Fruit fly (Drosophila melanogaster) whole organism, embryonic: ENCODE data around the gene CG33110.

Experiments
- Antp ChIP-seq: fragments of 200-800 bp; sonication (Bioruptor generic); optimal IDR thresholded peaks from 3 replicates; lab custom pipeline; 2016; ENCODE audit warnings: missing biosample characterization, missing genetic modification characterization
- Bgb ChIP-seq: fragments of 200-800 bp; sonication (Bioruptor generic); IDR thresholded peaks from 2 replicates; pipeline ENCODE4 v1.3.6; 2022; ENCODE audit warnings: missing biosample characterization, missing genetic modification characterization; ENCODE audit not compliant: partially characterized antibody
- Blimp-1 ChIP-seq: fragments of 200-800 bp; sonication (Bioruptor generic); optimal IDR thresholded peaks from 3 replicates; lab custom pipeline; 2018; ENCODE audit warnings: missing biosample characterization, missing genetic modification characterization, mild to moderate bottlenecking, moderate library complexity, missing genetic modification reagents
- CG10321 ChIP-seq: fragments of 200-800 bp; sonication (Bioruptor generic); IDR thresholded peaks from 2 replicates; pipeline ENCODE4 v1.3.6; 2022; ENCODE audit warnings: missing biosample characterization, missing genetic modification characterization
- CG10366 ChIP-seq: fragments of 200-800 bp; sonication (Bioruptor generic); IDR thresholded peaks from 2 replicates; pipeline ENCODE4 v1.3.6; 2022; ENCODE audit warnings: missing biosample characterization, missing genetic modification characterization
- CG11504 ChIP-seq: fragments of 200-800 bp; sonication (Bioruptor generic); optimal IDR thresholded peaks from 3 replicates; lab custom pipeline; 2019; ENCODE audit warnings: missing biosample characterization, mild to moderate bottlenecking, missing genetic modification characterization, moderate library complexity
- CG11560 ChIP-seq: fragments of 200-800 bp; sonication (Bioruptor generic); IDR thresholded peaks from 3 replicates; pipeline ENCODE4 v1.3.6; 2022; ENCODE audit warnings: missing biosample characterization, missing genetic modification characterization
- CG14441 ChIP-seq: fragments of 200-800 bp; sonication (Bioruptor generic); IDR thresholded peaks from 2 replicates; pipeline ENCODE4 v1.3.6; 2022; ENCODE audit warnings: missing biosample characterization, missing genetic modification characterization
- CG17359 ChIP-seq: fragments of 200-800 bp; sonication (Bioruptor generic); optimal IDR thresholded peaks from 3 replicates; lab custom pipeline; 2018; ENCODE audit warnings: missing biosample characterization, mild to moderate bottlenecking, missing genetic modification characterization, moderate library complexity
- CG17802 ChIP-seq: fragments of 200-800 bp; sonication (Bioruptor generic); optimal IDR thresholded peaks from 2 replicates; lab custom pipeline; 2018; ENCODE audit warnings: missing biosample characterization, mild to moderate bottlenecking, missing genetic modification characterization, moderate library complexity
- CG18599 ChIP-seq: fragments of 200-800 bp; sonication (Bioruptor generic); optimal IDR thresholded peaks from 3 replicates; lab custom pipeline; 2017; ENCODE audit warnings: missing biosample characterization, missing genetic modification characterization, mild to moderate bottlenecking, moderate library complexity, missing genetic modification reagents
- CG18764 ChIP-seq: fragments of 200-800 bp; sonication (Bioruptor generic); optimal IDR thresholded peaks from 3 replicates; lab custom pipeline; 2016; ENCODE audit warnings: missing biosample characterization, missing genetic modification characterization
- CG2678 ChIP-seq: fragments of 200-800 bp; sonication (Bioruptor generic); optimal IDR thresholded peaks from 3 replicates; lab custom pipeline; 2019; ENCODE audit warnings: missing biosample characterization, mild to moderate bottlenecking, missing genetic modification characterization, moderate library complexity
- CG2712 ChIP-seq: fragments of 200-800 bp; optimal IDR thresholded peaks from 3 replicates; lab custom pipeline; 2019; ENCODE audit warnings: missing biosample characterization, mild to moderate bottlenecking, missing genetic modification characterization, moderate library complexity
- CG30020 ChIP-seq: fragments of 200-800 bp; optimal IDR thresholded peaks from 2 replicates; lab custom pipeline; 2019; ENCODE audit warnings: missing biosample characterization, mild to moderate bottlenecking, missing genetic modification characterization, moderate library complexity
- CG32532 ChIP-seq: fragments of 200-800 bp; sonication (Bioruptor generic); IDR thresholded peaks from 2 replicates; pipeline ENCODE4 v1.3.6; 2022; ENCODE audit warnings: missing biosample characterization, missing genetic modification characterization
- CG32772 ChIP-seq: fragments of 200-800 bp; sonication (Bioruptor generic); IDR thresholded peaks from 2 replicates; pipeline ENCODE4 v1.3.6; 2022; ENCODE audit warnings: missing biosample characterization, missing genetic modification characterization
- CG3281 ChIP-seq: fragments of 200-800 bp; sonication (Bioruptor generic); optimal IDR thresholded peaks from 3 replicates; lab custom pipeline; 2017; ENCODE audit warnings: missing biosample characterization, mild to moderate bottlenecking, missing genetic modification characterization
- CG33213 ChIP-seq: fragments of 200-800 bp; sonication (Bioruptor generic); optimal IDR thresholded peaks from 3 replicates; lab custom pipeline; 2016; ENCODE audit warnings: missing biosample characterization, missing genetic modification characterization
- CG4730 ChIP-seq: fragments of 200-800 bp; sonication (Bioruptor generic); IDR thresholded peaks from 2 replicates; pipeline ENCODE4 v1.3.6; 2022; ENCODE audit warnings: missing biosample characterization, missing genetic modification characterization
- CG9727 ChIP-seq: fragments of 200-800 bp; sonication (Bioruptor generic); optimal IDR thresholded peaks from 3 replicates; lab custom pipeline; 2017; ENCODE audit warnings: missing biosample characterization, mild to moderate bottlenecking, missing genetic modification characterization
- Dek ChIP-seq: fragments of 200-800 bp; sonication (Bioruptor generic); optimal IDR thresholded peaks from 3 replicates; lab custom pipeline; 2019; ENCODE audit warnings: missing biosample characterization, mild to moderate bottlenecking, missing genetic modification characterization, moderate library complexity
- Dip3 ChIP-seq: fragments of 200-800 bp; sonication (Bioruptor generic); optimal IDR thresholded peaks from 3 replicates; lab custom pipeline; 2016; ENCODE audit warnings: missing biosample characterization, missing genetic modification characterization
- Ets65A ChIP-seq: fragments of 200-800 bp; sonication (Bioruptor generic); peaks from one replicate; lab custom pipeline; 2016; ENCODE audit warnings: missing biosample characterization, missing genetic modification characterization
- GATAe ChIP-seq: fragments of 200-800 bp; sonication (Bioruptor generic); conservative IDR thresholded peaks from 2 replicates; pipeline ENCODE4 v1.3.6; 2022; ENCODE audit warnings: missing biosample characterization, missing genetic modification characterization
- Hand ChIP-seq: fragments of 200-800 bp; sonication (Bioruptor generic); optimal IDR thresholded peaks from 2 replicates; lab custom pipeline; 2017; ENCODE audit warnings: mild to moderate bottlenecking, missing biosample characterization, missing genetic modification reagents, missing genetic modification characterization
- Hr51 ChIP-seq, 2 experiments: fragments of 200-800 bp; sonication (Bioruptor generic); optimal IDR thresholded peaks; 2 replicates in 1 of 2; 3 replicates in 1 of 2; lab custom pipeline; 2016 to 2018; ENCODE audit warnings: missing biosample characterization in 2 of 2, missing genetic modification characterization in 2 of 2, mild to moderate bottlenecking in 1 of 2, moderate library complexity in 1 of 2
- Myb ChIP-seq: fragments of 200-800 bp; sonication (Bioruptor generic); optimal IDR thresholded peaks from 2 replicates; lab custom pipeline; 2016; ENCODE audit warnings: missing biosample characterization, missing genetic modification characterization
- NC2β ChIP-seq: fragments of 200-800 bp; sonication (Bioruptor generic); optimal IDR thresholded peaks from 2 replicates; lab custom pipeline; 2016; ENCODE audit warnings: missing biosample characterization, missing genetic modification characterization
- NK7.1 ChIP-seq: fragments of 200-800 bp; sonication (Bioruptor generic); optimal IDR thresholded peaks from 3 replicates; lab custom pipeline; 2016; ENCODE audit warnings: missing biosample characterization, missing genetic modification characterization
- Oli ChIP-seq: fragments of 200-800 bp; sonication (Bioruptor generic); optimal IDR thresholded peaks from 2 replicates; lab custom pipeline; 2018; ENCODE audit warnings: missing biosample characterization, mild to moderate bottlenecking, missing genetic modification characterization, moderate library complexity
- Sox102F ChIP-seq: fragments of 200-800 bp; sonication (Bioruptor generic); optimal IDR thresholded peaks from 2 replicates; lab custom pipeline; 2018; ENCODE audit warnings: missing biosample characterization, mild to moderate bottlenecking, missing genetic modification characterization, moderate library complexity
- amos ChIP-seq: fragments of 200-800 bp; sonication (Bioruptor generic); IDR thresholded peaks from 2 replicates; pipeline ENCODE4 v1.3.6; 2022; ENCODE audit warnings: missing biosample characterization, missing genetic modification characterization; ENCODE audit not compliant: partially characterized antibody
- cato ChIP-seq: fragments of 200-800 bp; sonication (Bioruptor generic); optimal IDR thresholded peaks from 2 replicates; lab custom pipeline; 2016; ENCODE audit warnings: missing biosample characterization, missing genetic modification characterization, borderline replicate concordance
- crc ChIP-seq: fragments of 200-800 bp; sonication (Bioruptor generic); optimal IDR thresholded peaks from 2 replicates; lab custom pipeline; 2016; ENCODE audit warnings: missing biosample characterization, missing genetic modification characterization
- croc ChIP-seq: fragments of 200-800 bp; sonication (Bioruptor generic); conservative IDR thresholded peaks from 3 replicates; pipeline ENCODE4 v1.3.6; 2022; ENCODE audit warnings: missing biosample characterization, missing genetic modification characterization
- fd64A ChIP-seq: fragments of 200-800 bp; sonication (Bioruptor generic); optimal IDR thresholded peaks from 3 replicates; lab custom pipeline; 2018; ENCODE audit warnings: missing biosample characterization, mild to moderate bottlenecking, missing genetic modification characterization
- odd ChIP-seq: fragments of 200-800 bp; sonication (Bioruptor generic); optimal IDR thresholded peaks from 2 replicates; lab custom pipeline; 2017; ENCODE audit warnings: missing biosample characterization, mild to moderate bottlenecking, missing genetic modification characterization
- org-1 ChIP-seq: fragments of 200-800 bp; sonication (Bioruptor generic); optimal IDR thresholded peaks from 2 replicates; lab custom pipeline; 2017; ENCODE audit warnings: missing biosample characterization, missing genetic modification characterization
- pum ChIP-seq: fragments of 200-800 bp; sonication (Bioruptor generic); optimal IDR thresholded peaks from 2 replicates; lab custom pipeline; 2016; ENCODE audit warnings: missing biosample characterization, missing genetic modification characterization
- row ChIP-seq: fragments of 200-800 bp; sonication (Bioruptor generic); IDR thresholded peaks from 3 replicates; pipeline ENCODE4 v1.3.6; 2022; ENCODE audit warnings: missing biosample characterization, missing genetic modification characterization
- sens ChIP-seq: fragments of 200-800 bp; sonication (Bioruptor generic); peaks from one replicate; lab custom pipeline; 2016; ENCODE audit warnings: missing biosample characterization, missing genetic modification characterization
- sim ChIP-seq: fragments of 200-800 bp; sonication (Bioruptor generic); IDR thresholded peaks from 2 replicates; pipeline ENCODE4 v1.3.6; 2022; ENCODE audit warnings: missing biosample characterization, missing genetic modification characterization
- sima ChIP-seq: fragments of 200-800 bp; sonication (Bioruptor generic); optimal IDR thresholded peaks from 2 replicates; lab custom pipeline; 2016; ENCODE audit warnings: missing biosample characterization, missing genetic modification characterization
- slbo ChIP-seq: fragments of 200-800 bp; sonication (Bioruptor generic); IDR thresholded peaks from 2 replicates; pipeline ENCODE4 v1.3.6; 2022; ENCODE audit warnings: missing biosample characterization, missing genetic modification characterization
- slp2 ChIP-seq: fragments of 200-800 bp; sonication (Bioruptor generic); optimal IDR thresholded peaks from 2 replicates; lab custom pipeline; 2016; ENCODE audit warnings: missing biosample characterization, missing genetic modification characterization
- sob ChIP-seq: fragments of 200-800 bp; sonication (Bioruptor generic); IDR thresholded peaks from 2 replicates; pipeline ENCODE4 v1.3.6; 2022; ENCODE audit warnings: missing biosample characterization, missing genetic modification characterization

The CG33110 gene

DNA sequence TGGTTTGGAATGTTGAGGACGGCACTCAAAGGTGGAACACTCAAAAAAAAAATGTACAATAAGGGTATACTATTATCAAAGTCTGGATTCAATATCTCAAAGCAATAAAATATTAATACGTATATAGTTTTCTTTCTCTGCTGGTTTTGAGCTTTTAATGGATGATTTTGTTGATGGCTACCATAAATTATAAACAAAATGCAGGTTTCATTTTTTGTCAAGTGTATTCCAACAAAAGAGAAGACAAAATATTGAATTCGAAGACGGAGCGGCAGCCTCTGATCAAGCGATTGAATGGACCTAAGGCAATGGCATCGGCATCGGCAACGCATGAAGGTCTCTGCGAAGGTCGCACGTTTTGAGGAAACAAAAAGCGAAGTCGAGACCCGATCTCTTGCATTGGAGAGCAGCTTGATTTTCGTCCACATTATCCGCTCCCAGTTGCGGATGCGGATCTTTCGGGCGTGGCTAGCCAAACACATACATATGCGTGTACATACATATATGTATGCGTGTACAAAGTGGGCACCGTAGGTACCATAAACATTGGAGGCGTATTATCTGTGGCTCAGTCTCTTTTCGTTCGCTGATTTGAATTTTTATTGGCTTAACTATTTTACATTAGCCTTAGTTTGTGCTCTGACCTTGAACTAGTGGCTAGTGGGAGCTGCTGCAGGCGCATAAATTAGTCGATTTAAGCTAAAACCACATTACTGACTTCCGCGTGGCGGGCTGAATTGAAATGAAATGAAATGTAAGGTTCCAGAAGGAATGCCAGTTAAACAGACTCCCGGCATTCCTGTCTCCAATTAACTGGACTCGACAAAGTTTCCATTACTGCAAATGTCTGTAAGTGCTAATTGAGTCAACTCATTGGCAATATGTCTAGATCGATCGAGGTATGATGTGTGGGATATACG, 33.2 kb upstream of the CG33110 start (continued):
- TF ChIP-seq CG17802 (tag; lab: Kevin White, UChicago): no peak
- no peak for TF ChIP-seq Bgb (GFP tag; lab: Robert Waterston, UW)
- TF ChIP-seq, all 482 proteins: peak for 138

DNA sequence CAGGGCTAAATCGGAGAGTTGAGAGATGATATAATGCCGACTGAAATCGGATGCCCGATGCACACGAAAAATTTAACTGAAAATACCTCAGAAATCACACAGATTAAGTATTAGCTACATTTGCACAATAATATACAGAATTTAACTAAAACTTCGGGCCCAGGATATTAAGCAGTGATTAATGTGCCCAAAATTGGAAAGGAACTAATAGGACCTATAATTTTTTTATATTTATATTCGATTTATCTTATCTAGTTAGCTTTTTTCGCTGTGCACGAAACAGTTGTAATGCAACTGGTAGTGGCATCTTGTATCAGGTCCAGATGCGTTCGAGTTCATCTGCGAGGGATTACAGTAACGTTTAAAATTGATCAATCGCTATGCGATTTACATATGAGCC, 31.1 kb upstream of the CG33110 start:
- TF ChIP-seq CG18764 (GFP tag; lab: Kevin White, UChicago) (no peak), croc (GFP tag; lab: Robert Waterston, UW) (no peak), CG3281 (GFP tag; lab: Kevin White, UChicago) (no peak), CG2678 (no peak), sob (GFP tag; lab: Robert Waterston, UW) (no peak), CG11504 (tag; lab: Kevin White, UChicago) (peak; percentile 38), Antp (GFP tag; lab: Kevin White, UChicago) (no peak), cato (GFP tag; lab: Kevin White, UChicago) (no peak), Dip3 (GFP tag; lab: Kevin White, UChicago) (no peak), CG10321 (GFP tag; lab: Robert Waterston, UW) (no peak), slbo (no peak), sima (GFP tag; lab: Kevin White, UChicago) (no peak), sim (GFP tag; lab: Robert Waterston, UW) (no peak), Sox102F (GFP tag; lab: Kevin White, UChicago) (peak; percentile 52), CG10366 (GFP tag; lab: Robert Waterston, UW) (peak; percentile 29; the same call in 1 of the 2 replicates), odd (no peak), GATAe (GFP tag; lab: Robert Waterston, UW) (no peak), Hr51 (GFP tag; optimal IDR thresholded peaks at IDR 0.05; lab: Kevin White, UChicago) (peak in 1 of 2 experiments; percentile 50), Oli (tag; lab: Kevin White, UChicago) (no peak), Dek (tag; lab: Kevin White, UChicago) (no peak), CG9727 (GFP tag; lab: Kevin White, UChicago) (no peak), pum (no peak), CG4730 (GFP tag; lab: Robert Waterston, UW) (no peak), CG30020 (tag; lab: Kevin White, UChicago) (no peak), NC2β (GFP tag; lab: Kevin White, UChicago) (no peak), sens (GFP tag; lab: Kevin White, UChicago) (peak; percentile 60), CG14441 (0 out of 2 replicates have a peak, but pooled peaks have one; percentile 20), CG17359 (tag; lab: Kevin White, UChicago) (peak; percentile 13), CG2712 (tag; lab: Kevin White, UChicago) (peak; percentile 6), CG11560 (no peak), slp2 (GFP tag; lab: Kevin White, UChicago) (no peak), CG32772 (GFP tag; lab: Robert Waterston, UW) (no peak), org-1 (no peak), CG18599 (GFP tag; lab: Kevin White, UChicago) (no peak), fd64A (GFP tag; lab: Kevin White, UChicago) (no peak), Blimp-1 (GFP tag; lab: Kevin White, UChicago) (no peak), amos (GFP tag; lab: Robert Waterston, UW) (no peak), CG32532 (GFP tag; lab: Robert Waterston, UW) (0 out of 2 replicates have a peak, but pooled peaks have one; percentile 13), crc (GFP tag; lab: Kevin White, UChicago) (no peak), row (GFP tag; lab: Robert Waterston, UW) (0 out of 3 replicates have a peak, but pooled peaks have one; percentile 17), CG33213 (GFP tag; lab: Kevin White, UChicago) (no peak), Hand (GFP tag; lab: Kevin White, UChicago) (no peak), Ets65A (peak; percentile 57), NK7.1 (GFP tag; lab: Kevin White, UChicago) (no peak), Myb (GFP tag; lab: Kevin White, UChicago) (no peak)
